Fruit fly (Drosophila melanogaster): ENCODE results near the gene CG14070.

- TF ChIP-seq Blimp-1 (GFP tag; optimal IDR thresholded peaks at IDR 0.05) (no peak), zen (tag; optimal IDR thresholded peaks at IDR 0.05) (no peak), chn (GFP tag; optimal IDR thresholded peaks at IDR 0.05) (no peak), br (optimal IDR thresholded peaks at IDR 0.05) (no peak), CG8359 (GFP tag; optimal IDR thresholded peaks at IDR 0.05; ENCODE audit: borderline replicate concordance) (no peak), Dfd (GFP tag; optimal IDR thresholded peaks at IDR 0.05) (no peak), CG30020 (tag; optimal IDR thresholded peaks at IDR 0.05) (no peak), YL-1 (GFP tag; optimal IDR thresholded peaks at IDR 0.05) (no peak), Nf-YB (GFP tag; optimal IDR thresholded peaks at IDR 0.05) (no peak), tna (GFP tag; IDR thresholded peaks at IDR 0.05; ENCODE audit: partially characterized antibody) (no peak), CG12236 (GFP tag; optimal IDR thresholded peaks at IDR 0.05) (no peak), pan (optimal IDR thresholded peaks at IDR 0.05) (no peak), pan (GFP tag; optimal IDR thresholded peaks at IDR 0.05 in 1 of 2, IDR thresholded peaks at IDR 0.05 in 1 of 2) (no peak), CG7556 (GFP tag; optimal IDR thresholded peaks at IDR 0.05) (no peak), psq (GFP tag; optimal IDR thresholded peaks at IDR 0.05) (no peak)
Observed at dm6 chr2L:10910548-10910947, 9.0 kb upstream of the CG14070 start, which contains the start of gene CG14069.
